Worm (Caenorhabditis elegans) whole organism, mixed stage, embryonic: ENCODE data around the gene mrps-18A.
A peak's percentile ranks its signal among the peaks of the same experiment; 100 is the strongest.

Source experiments
- M03D4.4 ChIP-seq: sonication (generic microtip); optimal IDR thresholded peaks from 2 replicates; lab custom pipeline; 2017; ENCODE audit warnings: mild to moderate bottlenecking, missing genetic modification characterization, missing compliant biosample characterization
- blmp-1 ChIP-seq: fragments of 150-350 bp; optimal IDR thresholded peaks from 2 replicates; lab custom pipeline; 2014; ENCODE audit warnings: missing biosample characterization, missing genetic modification characterization
- ceh-39 ChIP-seq: fragments of 150-350 bp; optimal IDR thresholded peaks from 2 replicates; lab custom pipeline; 2014; ENCODE audit warnings: missing biosample characterization, missing genetic modification characterization
- ceh-43 ChIP-seq: fragments of 200-800 bp; sonication (Bioruptor generic); optimal IDR thresholded peaks from 2 replicates; lab custom pipeline; 2018; ENCODE audit warnings: mild to moderate bottlenecking, missing genetic modification characterization, moderate library complexity, missing compliant biosample characterization
- ceh-83 ChIP-seq: fragments of 200-800 bp; sonication (Bioruptor generic); optimal IDR thresholded peaks from 2 replicates; lab custom pipeline; 2018; ENCODE audit warnings: mild to moderate bottlenecking, missing genetic modification characterization, missing compliant biosample characterization
- ces-1 ChIP-seq: fragments of 150-350 bp; optimal IDR thresholded peaks from 2 replicates; lab custom pipeline; 2014; ENCODE audit warnings: missing biosample characterization, missing genetic modification reagents, missing genetic modification characterization
- drap-1 ChIP-seq: fragments of 200-800 bp; sonication (Bioruptor generic); optimal IDR thresholded peaks from 3 replicates; lab custom pipeline; 2018; ENCODE audit warnings: mild to moderate bottlenecking, missing genetic modification characterization, missing compliant biosample characterization
- elt-1 ChIP-seq: sonication (generic microtip); optimal IDR thresholded peaks from 2 replicates; lab custom pipeline; 2017; ENCODE audit warnings: missing genetic modification characterization, mild to moderate bottlenecking, missing compliant biosample characterization, antibody characterized with exemption, moderate library complexity, borderline replicate concordance; ENCODE audit not compliant: insufficient read depth
- elt-3 ChIP-seq: fragments of 150-350 bp; optimal IDR thresholded peaks from 2 replicates; lab custom pipeline; 2014; ENCODE audit warnings: missing biosample characterization, missing genetic modification characterization
- ham-2 ChIP-seq: fragments of 200-800 bp; sonication (Bioruptor generic); optimal IDR thresholded peaks from 2 replicates; lab custom pipeline; 2018; ENCODE audit warnings: mild to moderate bottlenecking, missing genetic modification characterization, missing compliant biosample characterization
- hlh-1 ChIP-seq: fragments of 150-350 bp; optimal IDR thresholded peaks from 2 replicates; lab custom pipeline; 2014; ENCODE audit warnings: missing biosample characterization, missing genetic modification reagents, missing genetic modification characterization
- lin-13 ChIP-seq: fragments of 150-350 bp; optimal IDR thresholded peaks from 2 replicates; lab custom pipeline; 2014; ENCODE audit warnings: missing biosample characterization, missing genetic modification characterization
- lin-32 ChIP-seq: fragments of 200-800 bp; sonication (Bioruptor generic); optimal IDR thresholded peaks from 2 replicates; lab custom pipeline; 2018; ENCODE audit warnings: mild to moderate bottlenecking, missing genetic modification characterization, missing compliant biosample characterization
- lsy-2 ChIP-seq: fragments of 150-350 bp; optimal IDR thresholded peaks from 2 replicates; lab custom pipeline; 2014; ENCODE audit warnings: missing biosample characterization, missing genetic modification characterization
- mep-1 ChIP-seq: fragments of 150-350 bp; optimal IDR thresholded peaks from 2 replicates; lab custom pipeline; 2017; ENCODE audit warnings: missing biosample characterization, missing genetic modification reagents, missing genetic modification characterization, inconsistent platforms
- nhr-12 ChIP-seq: fragments of 150-350 bp; optimal IDR thresholded peaks from 2 replicates; lab custom pipeline; 2014; ENCODE audit warnings: missing biosample characterization, missing genetic modification characterization
- nhr-2 ChIP-seq: fragments of 150-350 bp; optimal IDR thresholded peaks from 2 replicates; lab custom pipeline; 2014; ENCODE audit warnings: missing biosample characterization, missing genetic modification characterization
- nhr-237 ChIP-seq: fragments of 150-350 bp; optimal IDR thresholded peaks from 2 replicates; lab custom pipeline; 2014; ENCODE audit warnings: missing biosample characterization, missing genetic modification characterization
- nhr-28 ChIP-seq: fragments of 150-350 bp; optimal IDR thresholded peaks from 2 replicates; lab custom pipeline; 2014; ENCODE audit warnings: missing biosample characterization, missing genetic modification characterization
- nhr-76 ChIP-seq: sonication (generic microtip); optimal IDR thresholded peaks from 2 replicates; lab custom pipeline; 2017; ENCODE audit warnings: missing biosample characterization, missing genetic modification characterization
- sptf-1 ChIP-seq: sonication (generic microtip); optimal IDR thresholded peaks from 2 replicates; lab custom pipeline; 2017; ENCODE audit warnings: mild to moderate bottlenecking, missing genetic modification characterization, moderate library complexity, missing compliant biosample characterization
- unc-120 ChIP-seq: sonication (generic microtip); optimal IDR thresholded peaks from 2 replicates; lab custom pipeline; 2017; ENCODE audit warnings: missing genetic modification characterization, missing compliant biosample characterization; ENCODE audit not compliant: poor library complexity, severe bottlenecking
- unc-39 ChIP-seq: fragments of 150-350 bp; optimal IDR thresholded peaks from 2 replicates; lab custom pipeline; 2014; ENCODE audit warnings: missing biosample characterization, missing genetic modification characterization
- unc-62 ChIP-seq: fragments of 150-350 bp; optimal IDR thresholded peaks from 2 replicates; lab custom pipeline; 2014; ENCODE audit warnings: missing biosample characterization, missing genetic modification reagents, missing genetic modification characterization
- zip-8 ChIP-seq: fragments of 150-350 bp; optimal IDR thresholded peaks from 2 replicates; lab custom pipeline; 2014; ENCODE audit warnings: missing biosample characterization, missing genetic modification characterization
- ztf-11 ChIP-seq: fragments of 150-350 bp; optimal IDR thresholded peaks from 2 replicates; lab custom pipeline; 2014; ENCODE audit warnings: missing biosample characterization, missing genetic modification characterization

mrps-18A gene

DNA sequence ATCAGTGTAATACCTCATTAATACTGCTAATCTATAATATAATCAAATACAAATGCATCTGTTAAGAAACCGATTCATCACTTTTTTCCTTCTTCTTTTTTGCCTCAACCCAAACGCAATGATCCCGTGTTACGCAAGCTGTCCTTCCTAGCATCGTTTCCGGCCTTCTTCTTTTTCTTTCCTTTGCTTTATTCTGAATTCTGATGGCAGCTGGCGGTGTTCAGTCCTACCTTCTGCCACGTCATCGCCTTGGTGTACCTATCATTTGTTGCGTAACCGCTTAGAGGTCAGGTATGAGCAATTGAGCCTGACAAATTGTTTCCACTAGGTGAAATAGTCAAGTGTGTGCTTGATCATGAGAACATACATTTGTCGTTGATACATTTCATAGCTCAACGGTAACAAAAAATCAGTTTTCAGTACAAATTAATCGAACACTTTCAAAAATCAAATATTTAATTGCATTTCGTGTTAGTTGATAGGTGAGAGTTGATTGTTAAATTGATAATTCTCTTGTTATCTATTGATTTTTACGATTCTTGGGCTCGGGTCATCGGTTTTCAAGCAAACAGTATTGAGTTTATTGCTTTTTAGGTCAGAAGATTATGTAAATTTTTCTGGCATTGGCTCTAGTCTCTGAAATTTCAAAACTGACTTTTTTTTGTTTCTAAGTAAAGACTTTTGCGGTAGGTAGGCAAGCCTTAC is 33.4 kb downstream of the mrps-18A start (continued):
- TF ChIP-seq M03D4.4 = no peak

- TF ChIP-seq ces-1 = no peak
- peak; percentile 77 for TF ChIP-seq unc-62
- peak; percentile 44 for TF ChIP-seq blmp-1
- TF ChIP-seq zip-8 = peak; percentile 13
- TF ChIP-seq, all 35 proteins: peak for 3
These were observed 38.5 kb downstream of the mrps-18A start for ce11 chrIII:8293260-8293659.

- TF ChIP-seq nhr-76 (tag; lab: Kevin White, UChicago) (no peak), elt-3 (tag; lab: Kevin White, UChicago) (peak; percentile 22), unc-62 (peak; percentile 11), elt-1 (tag; lab: Kevin White, UChicago) (peak; percentile 11)
These were observed 40.3 kb downstream of the mrps-18A start for ce11 chrIII:8291268-8292032.

- TF ChIP-seq elt-1 (tag; lab: Kevin White, UChicago) (peak; percentile 43), ces-1 (peak; percentile 95), hlh-1 (tag; lab: Kevin White, UChicago) (no peak)
These were observed 42.5 kb downstream of the mrps-18A start for ce11 chrIII:8289181-8289580.

ce11 chrIII:8287519-8287918 is 44.2 kb downstream of the mrps-18A start:
- TF ChIP-seq sptf-1 (peak; percentile 27), unc-120 (tag; lab: Kevin White, UChicago) (peak; percentile 66), drap-1 (no peak)

- TF ChIP-seq hlh-1 (tag; lab: Kevin White, UChicago) (peak; percentile 91), mep-1 (no peak), nhr-28 (no peak), ceh-83 (GFP tag; lab: Kevin White, UChicago) (no peak), lin-32 (GFP tag; lab: Kevin White, UChicago) (no peak)
These were observed 44.9 kb downstream of the mrps-18A start for ce11 chrIII:8286824-8287223.

DNA sequence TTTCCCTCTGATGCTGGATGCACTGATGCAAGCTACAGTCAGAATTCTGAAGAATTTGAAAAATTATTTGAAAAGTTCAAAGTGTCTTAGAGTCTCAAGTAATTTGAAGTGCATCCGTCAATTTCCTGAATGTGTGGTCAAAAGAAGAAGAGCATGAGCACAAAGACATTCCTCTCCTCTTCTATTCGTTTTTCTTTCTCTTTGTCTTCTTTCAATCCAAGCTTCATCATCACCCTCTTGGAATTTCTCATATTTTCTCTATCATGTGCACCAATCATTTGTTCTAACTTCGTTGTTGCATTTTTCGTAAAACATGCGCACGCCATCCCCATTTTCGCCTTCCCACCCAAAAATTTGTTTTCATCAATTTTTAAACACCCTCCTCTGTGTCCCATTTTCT is 45.7 kb downstream of the mrps-18A start:
- TF ChIP-seq unc-62 (no peak), zip-8 (no peak), ces-1 (peak; percentile 23)

DNA sequence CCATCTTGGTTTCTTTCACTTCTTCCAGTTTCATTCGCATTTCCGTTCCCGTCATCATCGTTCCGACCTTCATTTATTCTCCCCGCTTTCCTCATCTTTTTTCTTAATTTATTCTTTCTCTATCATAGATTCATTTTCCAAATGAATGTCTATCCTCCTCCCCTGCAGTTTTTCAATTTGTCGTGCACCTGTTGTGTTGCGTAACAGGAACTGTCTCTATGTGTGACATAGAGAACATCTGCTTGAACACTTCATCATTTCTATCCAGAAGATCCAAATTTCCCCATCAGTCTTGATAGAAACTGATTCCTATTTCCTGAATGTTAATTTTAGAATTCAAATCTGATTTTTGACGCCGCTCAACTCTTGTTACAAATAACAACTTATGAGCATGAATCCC is 48.2 kb downstream of the mrps-18A start:
- TF ChIP-seq nhr-12 (tag; lab: Kevin White, UChicago) = no peak
- no peak for TF ChIP-seq drap-1
- TF ChIP-seq ham-2 (GFP tag; lab: Kevin White, UChicago) = no peak
- peak; percentile 5 for TF ChIP-seq hlh-1 (tag; lab: Kevin White, UChicago)
- no peak for TF ChIP-seq unc-39
- no peak for TF ChIP-seq ztf-11 (tag; lab: Kevin White, UChicago)
- TF ChIP-seq sptf-1 = no peak
- TF ChIP-seq ces-1 = no peak
- TF ChIP-seq lin-13 (tag; lab: Kevin White, UChicago) = no peak
- no peak for TF ChIP-seq ceh-39 (tag; lab: Kevin White, UChicago)
- no peak for TF ChIP-seq ceh-43 (GFP tag; lab: Kevin White, UChicago)
- TF ChIP-seq unc-120 (tag; lab: Kevin White, UChicago) = no peak
- no peak for TF ChIP-seq nhr-237 (tag; lab: Kevin White, UChicago)
- TF ChIP-seq lsy-2 (tag; lab: Kevin White, UChicago) = no peak
- peak; percentile 21 for TF ChIP-seq nhr-2 (tag; lab: Kevin White, UChicago)
- peak; percentile 35 for TF ChIP-seq zip-8
- no peak for TF ChIP-seq elt-1 (tag; lab: Kevin White, UChicago)
